Worm (Caenorhabditis elegans) whole organism, young adult: ENCODE results near the gene lbp-7.

ENCODE experiments used
- B0019.2 ChIP-seq: fragments of 200-800 bp; sonication (Bioruptor generic); conservative IDR thresholded peaks from 2 replicates; pipeline ENCODE4 v1.3.6; 2022; ENCODE audit warnings: missing genetic modification reagents, missing genetic modification characterization, missing compliant biosample characterization
- C17E4.6 ChIP-seq: fragments of 200-800 bp; sonication (Bioruptor generic); IDR thresholded peaks from 2 replicates; pipeline ENCODE4 v1.3.6; 2022; ENCODE audit warnings: missing genetic modification reagents, missing genetic modification characterization, missing compliant biosample characterization
- D2030.7 ChIP-seq: fragments of 200-800 bp; sonication (Bioruptor generic); IDR thresholded peaks from 2 replicates; pipeline ENCODE4 v1.3.6; 2022; ENCODE audit warnings: missing genetic modification reagents, missing genetic modification characterization, missing compliant biosample characterization
- F23B12.7 ChIP-seq: sonication (generic microtip); optimal IDR thresholded peaks from 2 replicates; lab custom pipeline; 2017; ENCODE audit warnings: missing genetic modification characterization, mild to moderate bottlenecking, missing compliant biosample characterization, antibody characterized with exemption, moderate library complexity; ENCODE audit not compliant: insufficient read depth
- F33H1.4 ChIP-seq: fragments of 200-800 bp; sonication (Bioruptor generic); IDR thresholded peaks from 2 replicates; pipeline ENCODE4 v1.3.6; 2022; ENCODE audit warnings: missing genetic modification reagents, missing genetic modification characterization, missing compliant biosample characterization
- F55B11.4 ChIP-seq: sonication (generic microtip); optimal IDR thresholded peaks from 2 replicates; lab custom pipeline; 2016; ENCODE audit warnings: missing compliant biosample characterization, missing genetic modification characterization, borderline replicate concordance; ENCODE audit not compliant: insufficient read depth
- F57C9.4 ChIP-seq: sonication (generic microtip); optimal IDR thresholded peaks from 2 replicates; lab custom pipeline; 2017; ENCODE audit warnings: mild to moderate bottlenecking, missing genetic modification characterization, missing compliant biosample characterization
- K12H6.12 ChIP-seq: fragments of 200-800 bp; sonication (Bioruptor generic); optimal IDR thresholded peaks from 2 replicates; lab custom pipeline; 2018; ENCODE audit warnings: mild to moderate bottlenecking, missing genetic modification characterization, missing compliant biosample characterization
- ZK185.1 ChIP-seq: sonication (generic microtip); optimal IDR thresholded peaks from 2 replicates; lab custom pipeline; 2016; ENCODE audit warnings: mild to moderate bottlenecking, missing genetic modification characterization, missing compliant biosample characterization; ENCODE audit not compliant: poor library complexity, severe bottlenecking
- akir-1 ChIP-seq: fragments of 200-800 bp; sonication (Bioruptor generic); optimal IDR thresholded peaks from 2 replicates; lab custom pipeline; 2018; ENCODE audit warnings: mild to moderate bottlenecking, missing genetic modification characterization, moderate library complexity, missing compliant biosample characterization
- aptf-3 ChIP-seq: fragments of 200-800 bp; sonication (Bioruptor generic); IDR thresholded peaks from 2 replicates; pipeline ENCODE4 v1.3.6; 2022; ENCODE audit warnings: missing genetic modification characterization, missing compliant biosample characterization
- atf-7 ChIP-seq: sonication (generic microtip); optimal IDR thresholded peaks from 2 replicates; lab custom pipeline; 2017; ENCODE audit warnings: mild to moderate bottlenecking, missing genetic modification characterization, missing compliant biosample characterization
- athp-1 ChIP-seq: sonication (generic microtip); optimal IDR thresholded peaks from 2 replicates; lab custom pipeline; 2017; ENCODE audit warnings: mild to moderate bottlenecking, missing genetic modification characterization, missing compliant biosample characterization
- attf-5 ChIP-seq: fragments of 200-800 bp; sonication (Bioruptor generic); optimal IDR thresholded peaks from 2 replicates; lab custom pipeline; 2018; ENCODE audit warnings: mild to moderate bottlenecking, missing genetic modification characterization, missing compliant biosample characterization
- ceh-91 ChIP-seq: fragments of 200-800 bp; sonication (Bioruptor generic); IDR thresholded peaks from 2 replicates; pipeline ENCODE4 v1.3.6; 2022; ENCODE audit warnings: missing genetic modification reagents, missing genetic modification characterization, missing compliant biosample characterization
- dpl-1 ChIP-seq: fragments of 150-350 bp; optimal IDR thresholded peaks from 2 replicates; lab custom pipeline; 2014; ENCODE audit warnings: missing biosample characterization, missing genetic modification reagents, missing genetic modification characterization
- egl-18 ChIP-seq: fragments of 200-800 bp; sonication (Bioruptor generic); IDR thresholded peaks from 2 replicates; pipeline ENCODE4 v1.3.6; 2022; ENCODE audit warnings: missing genetic modification reagents, missing genetic modification characterization, missing compliant biosample characterization
- egl-44 ChIP-seq: fragments of 200-800 bp; sonication (Bioruptor generic); IDR thresholded peaks from 2 replicates; pipeline ENCODE4 v1.3.6; 2022; ENCODE audit warnings: missing genetic modification reagents, missing genetic modification characterization, missing compliant biosample characterization
- him-1 ChIP-seq: sonication (generic microtip); optimal IDR thresholded peaks from 2 replicates; lab custom pipeline; 2016; ENCODE audit warnings: missing genotype, missing genetic modification reagents, missing genetic modification characterization, missing compliant biosample characterization
- hmg-1.2 ChIP-seq: fragments of 200-800 bp; sonication (Bioruptor generic); IDR thresholded peaks from 2 replicates; pipeline ENCODE4 v1.3.6; 2022; ENCODE audit warnings: missing genetic modification reagents, missing genetic modification characterization, missing compliant biosample characterization
- let-526 ChIP-seq: fragments of 200-800 bp; sonication (Bioruptor generic); IDR thresholded peaks from 2 replicates; pipeline ENCODE4 v1.3.6; 2022; ENCODE audit warnings: missing genetic modification reagents, missing genetic modification characterization, missing compliant biosample characterization
- let-607 ChIP-seq, 2 experiments: fragments of 200-800 bp in 1 of 2; sonication (Bioruptor generic) in 1 of 2; sonication (generic microtip) in 1 of 2; optimal IDR thresholded peaks; 2 replicates each; lab custom pipeline; 2016 to 2018; ENCODE audit warnings: mild to moderate bottlenecking in 2 of 2, missing compliant biosample characterization in 2 of 2, missing genetic modification characterization in 2 of 2, moderate library complexity in 2 of 2, missing genotype in 1 of 2
- lir-1 ChIP-seq: fragments of 200-800 bp; sonication (Bioruptor generic); conservative IDR thresholded peaks from 2 replicates; pipeline ENCODE4 v1.3.6; 2022; ENCODE audit warnings: missing genetic modification reagents, missing genetic modification characterization, missing compliant biosample characterization
- lsl-1 ChIP-seq: fragments of 200-800 bp; sonication (Bioruptor generic); optimal IDR thresholded peaks from 2 replicates; lab custom pipeline; 2018; ENCODE audit warnings: mild to moderate bottlenecking, missing genetic modification characterization, moderate library complexity, missing compliant biosample characterization
- madf-10 ChIP-seq: sonication (generic microtip); optimal IDR thresholded peaks from 2 replicates; lab custom pipeline; 2016; ENCODE audit warnings: mild to moderate bottlenecking, missing genetic modification characterization, missing compliant biosample characterization
- madf-3 ChIP-seq: fragments of 200-800 bp; sonication (Bioruptor generic); IDR thresholded peaks from 2 replicates; pipeline ENCODE4 v1.3.6; 2022; ENCODE audit warnings: missing genetic modification reagents, missing genetic modification characterization, missing compliant biosample characterization
- mcd-1 ChIP-seq: fragments of 200-800 bp; sonication (Bioruptor generic); IDR thresholded peaks from 2 replicates; pipeline ENCODE4 v1.3.6; 2022; ENCODE audit warnings: missing genetic modification reagents, missing genetic modification characterization, missing compliant biosample characterization
- nhr-179 ChIP-seq: sonication (generic microtip); optimal IDR thresholded peaks from 2 replicates; lab custom pipeline; 2016; ENCODE audit warnings: mild to moderate bottlenecking, missing genetic modification characterization, missing compliant biosample characterization
- nhr-90 ChIP-seq: sonication (generic microtip); optimal IDR thresholded peaks from 2 replicates; lab custom pipeline; 2016; ENCODE audit warnings: missing genotype, mild to moderate bottlenecking, missing genetic modification characterization, missing compliant biosample characterization
- rcor-1 ChIP-seq: fragments of 200-800 bp; sonication (Bioruptor generic); IDR thresholded peaks from 2 replicates; pipeline ENCODE4 v1.3.6; 2022; ENCODE audit warnings: missing genetic modification reagents, missing genetic modification characterization, missing compliant biosample characterization
- rec-8 ChIP-seq, 2 experiments: sonication (generic microtip); optimal IDR thresholded peaks; 2 replicates each; lab custom pipeline; 2016; ENCODE audit warnings: mild to moderate bottlenecking in 2 of 2, missing genetic modification characterization in 2 of 2, missing genetic modification reagents in 2 of 2, missing genotype in 2 of 2, missing biosample characterization in 1 of 2, missing compliant biosample characterization in 1 of 2, moderate library complexity in 1 of 2
- rpc-1 ChIP-seq, 2 experiments: fragments of 150-350 bp in 1 of 2; sonication (generic microtip) in 1 of 2; optimal IDR thresholded peaks; 2 replicates each; lab custom pipeline; 2014 to 2018; ENCODE audit warnings: missing biosample characterization in 1 of 2, missing genetic modification characterization in 1 of 2, missing genetic modification reagents in 1 of 2, missing genotype in 1 of 2
- sea-2 ChIP-seq: fragments of 200-800 bp; sonication (Bioruptor generic); IDR thresholded peaks from 2 replicates; pipeline ENCODE4 v1.3.6; 2022; ENCODE audit warnings: missing genetic modification characterization, missing compliant biosample characterization
- snpc-3.4 ChIP-seq: sonication (generic microtip); optimal IDR thresholded peaks from 2 replicates; lab custom pipeline; 2017; ENCODE audit warnings: missing genetic modification characterization, mild to moderate bottlenecking, missing compliant biosample characterization, antibody characterized with exemption, moderate library complexity, missing genotype, missing genetic modification reagents
- snpc-4 ChIP-seq, 5 experiments: fragments of 150-350 bp in 1 of 5; sonication (generic microtip) in 4 of 5; optimal IDR thresholded peaks; 2 replicates each; lab custom pipeline; 2014 to 2018; ENCODE audit warnings: missing genetic modification characterization in 5 of 5, missing biosample characterization in 3 of 5, antibody characterized with exemption in 2 of 5, mild to moderate bottlenecking in 2 of 5, missing compliant biosample characterization in 2 of 5, missing genotype in 2 of 5, moderate library complexity in 2 of 5, missing genetic modification reagents in 1 of 5
- somi-1 ChIP-seq: fragments of 200-800 bp; sonication (Bioruptor generic); optimal IDR thresholded peaks from 2 replicates; lab custom pipeline; 2018; ENCODE audit warnings: mild to moderate bottlenecking, missing genetic modification characterization, missing compliant biosample characterization
- tbp1 ChIP-seq: fragments of 200-800 bp; sonication (Bioruptor generic); optimal IDR thresholded peaks from 2 replicates; lab custom pipeline; 2018; ENCODE audit warnings: mild to moderate bottlenecking, missing genetic modification characterization, missing compliant biosample characterization
- tlf-1 ChIP-seq: fragments of 200-800 bp; sonication (Bioruptor generic); optimal IDR thresholded peaks from 2 replicates; lab custom pipeline; 2018; ENCODE audit warnings: mild to moderate bottlenecking, missing genetic modification characterization, missing compliant biosample characterization
- unc-62 ChIP-seq: fragments of 150-350 bp; optimal IDR thresholded peaks from 2 replicates; lab custom pipeline; 2014; ENCODE audit warnings: missing biosample characterization, missing genetic modification reagents, missing genetic modification characterization
- zim-3 ChIP-seq: sonication (generic microtip); optimal IDR thresholded peaks from 2 replicates; lab custom pipeline; 2017; ENCODE audit warnings: mild to moderate bottlenecking, missing genetic modification characterization, moderate library complexity, missing compliant biosample characterization

The lbp-7 gene

DNA sequence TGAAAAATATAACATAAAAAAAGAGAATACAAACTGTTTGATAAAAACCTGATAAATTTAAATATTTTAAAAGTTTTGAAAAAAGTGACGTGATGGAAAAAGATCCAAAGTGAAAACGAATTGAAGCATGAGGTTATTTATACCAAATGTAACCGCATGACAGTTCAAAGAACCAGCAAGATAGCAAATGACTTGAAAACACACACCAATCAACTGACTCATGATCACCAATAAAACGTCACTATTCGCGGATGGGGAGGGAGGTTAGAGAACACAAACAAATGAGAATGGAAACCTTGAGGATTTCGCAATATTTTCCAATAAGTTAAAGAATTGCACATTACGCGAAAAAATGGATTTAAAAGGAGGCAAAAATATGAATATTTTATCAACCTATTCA lies 30.0 kb downstream of the lbp-7 start, which contains the start of gene C06B3.7 (continued):
- TF ChIP-seq tbp1 (GFP tag; lab: Kevin White, UChicago) (peak; percentile 55), athp-1 (tag; lab: Kevin White, UChicago) (no peak), attf-5 (GFP tag; lab: Kevin White, UChicago) (peak; percentile 72), tlf-1 (GFP tag; lab: Kevin White, UChicago) (peak; percentile 59), ceh-91 (no peak), lir-1 (GFP tag; lab: Robert Waterston, UW) (peak; percentile 34; the same call in 1 of the 2 replicates), rec-8 (tag; optimal IDR thresholded peaks at IDR 0.05; lab: Kevin White, UChicago) (no peak), somi-1 (peak; percentile 53), madf-10 (tag; lab: Kevin White, UChicago) (peak; percentile 72), F33H1.4 (no peak), snpc-3.4 (tag; lab: Kevin White, UChicago) (no peak), ZK185.1 (peak; percentile 17), F57C9.4 (no peak), dpl-1 (GFP tag; lab: Kevin White, UChicago) (no peak), nhr-179 (tag; lab: Kevin White, UChicago) (no peak), rpc-1 (optimal IDR thresholded peaks at IDR 0.05; lab: Kevin White, UChicago) (no peak), rpc-1 (tag; optimal IDR thresholded peaks at IDR 0.05; lab: Kevin White, UChicago) (no peak), F23B12.7 (peak; percentile 14), rcor-1 (GFP tag; lab: Robert Waterston, UW) (0 out of 2 replicates have a peak, but pooled peaks have one; percentile 8), aptf-3 (GFP tag; lab: Robert Waterston, UW) (no peak), akir-1 (GFP tag; lab: Kevin White, UChicago) (no peak), lsl-1 (no peak), mcd-1 (GFP tag; lab: Robert Waterston, UW) (0 out of 2 replicates have a peak, but pooled peaks have one; percentile 27), atf-7 (peak; percentile 96), C17E4.6 (no peak), B0019.2 (GFP tag; lab: Robert Waterston, UW) (no peak), madf-3 (GFP tag; lab: Robert Waterston, UW) (0 out of 2 replicates have a peak, but pooled peaks have one; percentile 2), him-1 (tag; lab: Kevin White, UChicago) (no peak), hmg-1.2 (no peak; the same call in 1 of the 2 replicates), egl-18 (GFP tag; lab: Robert Waterston, UW) (no peak), D2030.7 (GFP tag; lab: Robert Waterston, UW) (no peak), sea-2 (no peak), K12H6.12 (tag; lab: Kevin White, UChicago) (peak; percentile 65), let-526 (peak; percentile 81), egl-44 (GFP tag; lab: Robert Waterston, UW) (peak; percentile 37; the same call in 1 of the 2 replicates), F55B11.4 (tag; lab: Kevin White, UChicago) (no peak), let-607 (tag; optimal IDR thresholded peaks at IDR 0.05; lab: Kevin White, UChicago) (peak in 1 of 2 experiments; percentile 47), zim-3 (tag; lab: Kevin White, UChicago) (no peak), unc-62 (GFP tag; lab: Kevin White, UChicago) (peak; percentile 62), snpc-4 (GFP tag; optimal IDR thresholded peaks at IDR 0.05; lab: Kevin White, UChicago) (no peak), snpc-4 (tag; optimal IDR thresholded peaks at IDR 0.05; lab: Kevin White, UChicago) (peak in 2 of 4 experiments; percentile 1 to 51), nhr-90 (tag; lab: Kevin White, UChicago) (no peak)
